Worm (Caenorhabditis elegans): ENCODE data around the gene aagr-4.

Gene aagr-4

ce11 chrX:431596-431995 is 28.9 kb upstream of the aagr-4 start:
- TF ChIP-seq pha-4 (tag; optimal IDR thresholded peaks at IDR 0.05), result peak; percentile 29
- TF ChIP-seq nhr-12 (tag; optimal IDR thresholded peaks at IDR 0.05), result no peak
- TF ChIP-seq elt-1 (tag; optimal IDR thresholded peaks at IDR 0.05; ENCODE audit: borderline replicate concordance, insufficient read depth), result no peak
- no peak for TF ChIP-seq sptf-1 (tag; optimal IDR thresholded peaks at IDR 0.05)
- no peak for TF ChIP-seq snpc-4 (tag; optimal IDR thresholded peaks at IDR 0.05)
- TF ChIP-seq ceh-39 (tag; optimal IDR thresholded peaks at IDR 0.05), result no peak
- no peak for TF ChIP-seq nhr-76 (tag; optimal IDR thresholded peaks at IDR 0.05)
- TF ChIP-seq mep-1 (tag; optimal IDR thresholded peaks at IDR 0.05), result no peak
- no peak for TF ChIP-seq lin-32 (GFP tag; optimal IDR thresholded peaks at IDR 0.05)
- TF ChIP-seq ham-2 (GFP tag; optimal IDR thresholded peaks at IDR 0.05), result peak; percentile 13
- TF ChIP-seq unc-120 (tag; optimal IDR thresholded peaks at IDR 0.05; ENCODE audit: poor library complexity, severe bottlenecking), result no peak
- peak; percentile 35 for TF ChIP-seq lsy-2 (tag; optimal IDR thresholded peaks at IDR 0.05)
- TF ChIP-seq M03D4.4 (tag; optimal IDR thresholded peaks at IDR 0.05), result no peak
- no peak for TF ChIP-seq zip-8 (tag; optimal IDR thresholded peaks at IDR 0.05)
- TF ChIP-seq mab-5 (tag; optimal IDR thresholded peaks at IDR 0.05), result no peak
- no peak for TF ChIP-seq drap-1 (GFP tag; optimal IDR thresholded peaks at IDR 0.05)
- TF ChIP-seq unc-62 (GFP tag; optimal IDR thresholded peaks at IDR 0.05), result no peak
- no peak for TF ChIP-seq sem-2 (GFP tag; optimal IDR thresholded peaks at IDR 0.05)
- no peak for TF ChIP-seq bed-3 (GFP tag; optimal IDR thresholded peaks at IDR 0.05)

- TF ChIP-seq zip-8 (tag; optimal IDR thresholded peaks at IDR 0.05) (peak; percentile 0), blmp-1 (tag; optimal IDR thresholded peaks at IDR 0.05) (peak; percentile 87), elt-1 (tag; optimal IDR thresholded peaks at IDR 0.05; ENCODE audit: borderline replicate concordance, insufficient read depth) (peak; percentile 1), cnd-1 (tag; optimal IDR thresholded peaks at IDR 0.05) (no peak)
Observed at ce11 chrX:433029-433693, 27.3 kb upstream of the aagr-4 start.

ce11 chrX:433747-434146 is 26.7 kb upstream of the aagr-4 start, which contains the start of gene dve-1:
Gene dve-1 (minus strand): TSS chrX:433812.
- TF ChIP-seq ceh-83 (GFP tag; optimal IDR thresholded peaks at IDR 0.05), result peak; percentile 45
- peak; percentile 34 for TF ChIP-seq lsy-2 (tag; optimal IDR thresholded peaks at IDR 0.05)
- no peak for TF ChIP-seq ceh-39 (tag; optimal IDR thresholded peaks at IDR 0.05)
- no peak for TF ChIP-seq lin-13 (tag; optimal IDR thresholded peaks at IDR 0.05)

ce11 chrX:438396-438795 is 22.1 kb upstream of the aagr-4 start:
- no peak for TF ChIP-seq ceh-39 (tag; optimal IDR thresholded peaks at IDR 0.05)
- no peak for TF ChIP-seq cnd-1 (tag; optimal IDR thresholded peaks at IDR 0.05)
- no peak for TF ChIP-seq ces-1 (GFP tag; optimal IDR thresholded peaks at IDR 0.05)
- no peak for TF ChIP-seq drap-1 (GFP tag; optimal IDR thresholded peaks at IDR 0.05)
- no peak for TF ChIP-seq mab-5 (tag; optimal IDR thresholded peaks at IDR 0.05)
- TF ChIP-seq lin-32 (GFP tag; optimal IDR thresholded peaks at IDR 0.05), result no peak
- no peak for TF ChIP-seq sptf-1 (tag; optimal IDR thresholded peaks at IDR 0.05)
- TF ChIP-seq lsy-2 (tag; optimal IDR thresholded peaks at IDR 0.05), result no peak
- TF ChIP-seq hlh-1 (tag; optimal IDR thresholded peaks at IDR 0.05), result no peak
- no peak for TF ChIP-seq bed-3 (GFP tag; optimal IDR thresholded peaks at IDR 0.05)
- no peak for TF ChIP-seq ceh-83 (GFP tag; optimal IDR thresholded peaks at IDR 0.05)
- no peak for TF ChIP-seq sem-2 (GFP tag; optimal IDR thresholded peaks at IDR 0.05)
- no peak for TF ChIP-seq mep-1 (tag; optimal IDR thresholded peaks at IDR 0.05)
- TF ChIP-seq nhr-76 (tag; optimal IDR thresholded peaks at IDR 0.05), result no peak
- TF ChIP-seq snpc-4 (tag; optimal IDR thresholded peaks at IDR 0.05), result no peak
- TF ChIP-seq pha-4 (tag; optimal IDR thresholded peaks at IDR 0.05), result no peak
- TF ChIP-seq nhr-28 (tag; optimal IDR thresholded peaks at IDR 0.05), result no peak

ce11 chrX:439031-439430 is 21.4 kb upstream of the aagr-4 start:
- no peak for TF ChIP-seq nhr-28 (tag; optimal IDR thresholded peaks at IDR 0.05)
- no peak for TF ChIP-seq ham-2 (GFP tag; optimal IDR thresholded peaks at IDR 0.05)
- TF ChIP-seq unc-39 (tag; optimal IDR thresholded peaks at IDR 0.05), result no peak
- no peak for TF ChIP-seq hlh-1 (tag; optimal IDR thresholded peaks at IDR 0.05)
- TF ChIP-seq lin-13 (tag; optimal IDR thresholded peaks at IDR 0.05), result no peak
- no peak for TF ChIP-seq sem-2 (GFP tag; optimal IDR thresholded peaks at IDR 0.05)
- TF ChIP-seq lsy-2 (tag; optimal IDR thresholded peaks at IDR 0.05), result no peak
- TF ChIP-seq elt-1 (tag; optimal IDR thresholded peaks at IDR 0.05; ENCODE audit: borderline replicate concordance, insufficient read depth), result no peak
- no peak for TF ChIP-seq tbx-8 (GFP tag; optimal IDR thresholded peaks at IDR 0.05)
- TF ChIP-seq ceh-43 (GFP tag; optimal IDR thresholded peaks at IDR 0.05), result no peak
- no peak for TF ChIP-seq bed-3 (GFP tag; optimal IDR thresholded peaks at IDR 0.05)
- no peak for TF ChIP-seq zip-8 (tag; optimal IDR thresholded peaks at IDR 0.05)
- TF ChIP-seq elt-3 (tag; optimal IDR thresholded peaks at IDR 0.05), result no peak
- no peak for TF ChIP-seq nhr-76 (tag; optimal IDR thresholded peaks at IDR 0.05)
- no peak for TF ChIP-seq mab-5 (tag; optimal IDR thresholded peaks at IDR 0.05)
- TF ChIP-seq nhr-237 (tag; optimal IDR thresholded peaks at IDR 0.05), result no peak
- TF ChIP-seq mep-1 (tag; optimal IDR thresholded peaks at IDR 0.05), result no peak
- TF ChIP-seq unc-120 (tag; optimal IDR thresholded peaks at IDR 0.05; ENCODE audit: poor library complexity, severe bottlenecking), result no peak
- no peak for TF ChIP-seq snpc-4 (tag; optimal IDR thresholded peaks at IDR 0.05)
